Worm (Caenorhabditis elegans): ENCODE measurements around the gene fat-4.
"Not testable (repeated sequence)": the region's sequence is repeated elsewhere in the genome, so short reads cannot be mapped to it uniquely, and the experiment has no call there.

The fat-4 gene

DNA sequence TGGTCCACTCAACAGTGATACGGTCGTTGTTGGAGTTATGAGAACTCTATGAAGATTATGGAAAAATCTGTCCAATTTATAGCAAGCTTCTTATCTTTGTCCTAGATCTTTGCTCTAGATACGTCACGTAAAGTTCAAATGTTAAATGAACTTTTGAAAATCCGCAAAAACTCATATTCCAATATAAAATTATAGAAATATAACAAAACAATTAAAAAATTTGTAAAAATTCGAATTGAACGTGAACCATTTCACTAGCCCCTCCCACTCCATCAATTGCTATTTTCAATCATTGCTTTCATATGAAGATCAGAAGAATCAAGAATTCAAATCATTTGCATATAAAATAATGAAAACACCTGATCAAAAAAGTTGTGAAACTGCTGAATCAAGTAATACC, 33.4 kb downstream of the fat-4 start, which contains the start of gene kin-21:
Gene kin-21, plus strand, starts transcription at position 301 of the 400 bp plus-strand sequence.
- TF ChIP-seq cebp-2 (GFP tag; IDR thresholded peaks at IDR 0.05) (no peak), ztf-26 (tag; optimal IDR thresholded peaks at IDR 0.05) (no peak), rec-8 (tag; optimal IDR thresholded peaks at IDR 0.05) (no peak), Y95B8A.8 (GFP tag; IDR thresholded peaks at IDR 0.05) (no peak), ztf-22 (GFP tag; optimal IDR thresholded peaks at IDR 0.05) (no peak), atf-7 (tag; optimal IDR thresholded peaks at IDR 0.05) (no peak), tbp1 (GFP tag; optimal IDR thresholded peaks at IDR 0.05) (no peak), Y56A3A.18 (GFP tag; IDR thresholded peaks at IDR 0.05) (no peak), ztf-18 (tag; optimal IDR thresholded peaks at IDR 0.05) (no peak), snpc-4 (GFP tag; optimal IDR thresholded peaks at IDR 0.05) (no peak), snpc-4 (tag; optimal IDR thresholded peaks at IDR 0.05) (no peak), F22D6.2 (tag; optimal IDR thresholded peaks at IDR 0.05) (no peak), pbrm-1 (GFP tag; IDR thresholded peaks at IDR 0.05) (no peak), ceh-100 (GFP tag; IDR thresholded peaks at IDR 0.05) (no peak), nfya-2 (GFP tag; IDR thresholded peaks at IDR 0.05) (no peak), ztf-6 (GFP tag; IDR thresholded peaks at IDR 0.05) (no peak), hlh-12 (tag; optimal IDR thresholded peaks at IDR 0.05) (no peak), hlh-26 (GFP tag; conservative IDR thresholded peaks at IDR 0.05) (no peak), mcd-1 (GFP tag; IDR thresholded peaks at IDR 0.05) (no peak), sdz-38 (tag; optimal IDR thresholded peaks at IDR 0.05) (no peak)

DNA sequence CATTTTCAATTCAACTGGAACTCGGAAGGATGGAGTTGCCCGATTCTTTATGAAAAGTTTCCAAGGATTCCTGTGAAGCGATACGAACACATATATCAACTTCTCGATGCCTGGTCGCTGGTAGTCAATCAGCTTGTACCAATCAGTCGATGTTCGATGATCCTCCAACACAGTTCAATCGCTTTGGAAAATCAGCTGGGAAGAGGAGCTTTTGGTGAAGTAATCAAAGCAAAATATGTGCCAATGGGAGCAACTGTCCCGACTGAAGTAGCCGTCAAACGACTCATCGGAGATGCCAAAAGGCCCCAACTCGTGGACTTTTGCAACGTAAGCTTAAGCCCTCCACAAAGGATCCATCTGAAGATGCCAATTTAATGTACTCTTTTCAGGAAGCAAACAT, 34.1 kb downstream of the fat-4 start:
- TF ChIP-seq attf-6 (GFP tag; IDR thresholded peaks at IDR 0.05) (no peak), ccch-3 (GFP tag; optimal IDR thresholded peaks at IDR 0.05) (no peak), F49E8.2 (tag; optimal IDR thresholded peaks at IDR 0.05; ENCODE audit: insufficient read depth) (no peak), mcd-1 (GFP tag; IDR thresholded peaks at IDR 0.05) (no peak), lin-54 (GFP tag; optimal IDR thresholded peaks at IDR 0.05) (no peak)

DNA sequence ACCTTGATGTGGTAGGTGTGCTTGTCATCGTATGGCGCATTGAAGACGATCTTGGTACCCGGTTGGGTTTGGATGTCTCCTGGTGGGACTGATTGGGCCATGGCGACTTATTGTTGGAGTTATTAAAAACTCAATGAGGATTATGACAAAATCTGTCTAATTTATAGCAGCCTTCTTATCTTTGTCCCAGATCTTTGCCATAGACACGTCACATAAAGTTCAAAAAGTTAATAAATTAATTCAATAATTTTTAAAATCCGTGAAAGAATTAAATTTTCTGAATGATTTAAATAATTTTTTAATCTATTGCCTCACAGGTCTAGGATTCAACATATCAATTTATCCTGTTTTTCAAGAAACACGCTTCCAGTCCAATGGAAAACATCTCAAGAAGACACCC, 37.1 kb downstream of the fat-4 start, which contains the start of gene msp-81:
Gene msp-81, minus strand, starts transcription at position 101 of the 400 bp plus-strand sequence.
- no peak for TF ChIP-seq snpc-4 (GFP tag; optimal IDR thresholded peaks at IDR 0.05)
- TF ChIP-seq snpc-4 (tag; optimal IDR thresholded peaks at IDR 0.05): no peak
- TF ChIP-seq ztf-6 (GFP tag; IDR thresholded peaks at IDR 0.05): no peak
- TF ChIP-seq rec-8 (tag; optimal IDR thresholded peaks at IDR 0.05): no peak
- no peak for TF ChIP-seq tbx-9 (tag; optimal IDR thresholded peaks at IDR 0.05; ENCODE audit: borderline replicate concordance)
- TF ChIP-seq somi-1 (GFP tag; optimal IDR thresholded peaks at IDR 0.05): no peak
- no peak for TF ChIP-seq hmg-1.2 (GFP tag; IDR thresholded peaks at IDR 0.05)
- no peak for TF ChIP-seq F22D6.2 (tag; optimal IDR thresholded peaks at IDR 0.05)
- no peak for TF ChIP-seq athp-1 (tag; optimal IDR thresholded peaks at IDR 0.05)

DNA sequence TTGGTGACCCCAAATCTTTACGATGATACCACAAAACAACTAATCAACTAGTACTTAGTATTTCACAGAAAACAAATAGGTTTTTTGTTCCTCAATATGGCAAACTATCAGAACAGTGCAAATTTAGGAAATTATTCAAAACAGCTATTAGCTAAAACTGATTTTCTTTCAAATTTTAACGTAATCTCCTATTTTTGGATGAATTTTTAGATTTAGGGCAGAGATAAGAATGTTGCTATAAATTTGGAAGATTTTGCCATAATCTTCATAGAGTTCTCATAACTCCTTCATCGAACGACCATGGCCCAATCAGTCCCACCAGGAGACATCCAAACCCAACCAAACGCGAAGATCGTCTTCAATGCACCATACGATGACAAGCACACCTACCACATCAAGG, 38.1 kb downstream of the fat-4 start, which contains the start of gene msp-10:
Gene msp-10, plus strand, starts transcription at position 301 of the 400 bp plus-strand sequence.
- TF ChIP-seq ztf-6 (GFP tag; IDR thresholded peaks at IDR 0.05); madf-8 (GFP tag; conservative IDR thresholded peaks at IDR 0.05); C17E4.6 (GFP tag; IDR thresholded peaks at IDR 0.05): not testable (repeated sequence)

DNA sequence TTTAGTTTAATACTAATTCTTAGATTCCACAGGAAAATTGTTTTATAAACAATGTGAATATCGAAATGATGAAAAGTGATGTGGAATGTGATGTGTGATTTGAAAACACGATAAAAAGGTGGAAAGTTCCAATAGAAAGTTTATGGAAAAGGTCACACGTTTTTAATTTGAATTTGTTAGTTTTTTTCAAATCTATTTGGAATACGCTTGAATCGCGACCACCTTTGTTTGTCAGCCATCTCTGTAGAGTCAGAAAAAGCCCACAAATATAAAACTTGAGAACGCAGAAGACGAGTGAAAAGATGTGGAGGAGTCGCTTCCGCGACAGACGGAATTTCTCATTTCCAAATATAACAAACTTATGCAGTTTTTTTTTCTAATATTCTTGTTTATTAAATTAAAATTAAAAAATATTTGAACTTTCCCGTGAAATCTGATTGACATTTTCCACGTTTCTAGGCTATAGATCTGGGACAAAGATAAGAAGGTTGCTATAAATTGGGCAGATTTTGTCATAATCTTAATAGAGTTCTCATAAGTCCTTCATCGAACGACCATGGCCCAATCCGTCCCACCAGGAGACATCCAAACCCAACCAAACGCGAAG, 41.9 kb downstream of the fat-4 start, which contains the start of the genes kin-24 and msp-56:
Gene kin-24, minus strand, starts transcription at position 101 of the 607 bp plus-strand sequence.
Gene msp-56, plus strand, starts transcription at position 557 of the 607 bp plus-strand sequence.
- TF ChIP-seq nhr-80 (tag; optimal IDR thresholded peaks at IDR 0.05) (no peak), bed-2 (GFP tag; IDR thresholded peaks at IDR 0.05) (no peak), snpc-4 (GFP tag; optimal IDR thresholded peaks at IDR 0.05) (no peak), snpc-4 (tag; optimal IDR thresholded peaks at IDR 0.05) (no peak), Y79H2A.3 (GFP tag; conservative IDR thresholded peaks at IDR 0.05) (no peak), ceh-40 (GFP tag; IDR thresholded peaks at IDR 0.05) (no peak), nhr-27 (tag; optimal IDR thresholded peaks at IDR 0.05) (no peak), ZK185.1 (tag; optimal IDR thresholded peaks at IDR 0.05; ENCODE audit: poor library complexity, severe bottlenecking) (no peak), mel-28 (tag; optimal IDR thresholded peaks at IDR 0.05; ENCODE audit: borderline replicate concordance) (no peak), rec-8 (tag; optimal IDR thresholded peaks at IDR 0.05) (no peak), lir-1 (GFP tag; conservative IDR thresholded peaks at IDR 0.05) (no peak), ceh-91 (GFP tag; IDR thresholded peaks at IDR 0.05) (no peak), madf-6 (GFP tag; IDR thresholded peaks at IDR 0.05) (no peak), C17E4.6 (GFP tag; IDR thresholded peaks at IDR 0.05) (no peak), madf-3 (GFP tag; IDR thresholded peaks at IDR 0.05) (no peak), tbp1 (GFP tag; optimal IDR thresholded peaks at IDR 0.05) (no peak)

Measured in whole organism, young adult.